Worm (Caenorhabditis elegans): ENCODE measurements around the gene F31B12.4.

F31B12.4 gene

DNA sequence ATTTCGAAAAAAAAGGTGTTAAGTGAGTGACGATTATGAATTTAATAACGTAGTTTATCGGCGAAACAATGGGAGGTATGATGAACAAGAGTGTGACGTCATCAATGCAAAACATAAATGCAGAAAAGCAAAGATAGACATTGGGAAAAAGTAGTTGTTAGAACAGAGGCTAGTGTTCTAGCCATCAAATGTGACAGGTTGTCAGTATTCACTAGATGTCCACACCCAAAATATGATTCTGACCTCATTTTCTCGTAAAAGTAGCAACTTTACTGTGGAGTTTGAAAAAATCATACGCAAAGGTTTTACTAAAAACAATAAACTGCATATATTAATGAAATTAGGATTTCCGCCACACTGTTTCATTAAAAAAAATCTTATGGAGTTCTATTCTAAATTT is 46.7 kb downstream of the F31B12.4 start:
- TF ChIP-seq ztf-28 (GFP tag; IDR thresholded peaks at IDR 0.05) (no peak), snpc-1.1 (tag; optimal IDR thresholded peaks at IDR 0.05; ENCODE audit: insufficient read depth) (no peak), ceh-91 (GFP tag; IDR thresholded peaks at IDR 0.05) (no peak), cebp-1 (GFP tag; IDR thresholded peaks at IDR 0.05) (no peak), cebp-1 (tag; optimal IDR thresholded peaks at IDR 0.05) (no peak), hsf-1 (GFP tag; IDR thresholded peaks at IDR 0.05) (no peak), him-1 (tag; optimal IDR thresholded peaks at IDR 0.05) (no peak), gei-17 (GFP tag; optimal IDR thresholded peaks at IDR 0.05) (no peak), ztf-26 (tag; optimal IDR thresholded peaks at IDR 0.05) (no peak), snpc-3.4 (tag; optimal IDR thresholded peaks at IDR 0.05) (no peak), rec-8 (tag; optimal IDR thresholded peaks at IDR 0.05) (no peak), rcor-1 (GFP tag; IDR thresholded peaks at IDR 0.05) (no peak), B0336.3 (GFP tag; IDR thresholded peaks at IDR 0.05) (no peak), T07F8.4 (tag; optimal IDR thresholded peaks at IDR 0.05) (no peak), attf-3 (GFP tag; conservative IDR thresholded peaks at IDR 0.05) (no peak), dpff-1 (tag; optimal IDR thresholded peaks at IDR 0.05) (no peak), F55B11.4 (tag; optimal IDR thresholded peaks at IDR 0.05; ENCODE audit: borderline replicate concordance, insufficient read depth) (no peak), sptf-2 (GFP tag; optimal IDR thresholded peaks at IDR 0.05) (no peak), F37B4.10 (GFP tag; IDR thresholded peaks at IDR 0.05) (no peak), egl-18 (GFP tag; IDR thresholded peaks at IDR 0.05) (no peak), C17E4.6 (GFP tag; IDR thresholded peaks at IDR 0.05) (no peak)

DNA sequence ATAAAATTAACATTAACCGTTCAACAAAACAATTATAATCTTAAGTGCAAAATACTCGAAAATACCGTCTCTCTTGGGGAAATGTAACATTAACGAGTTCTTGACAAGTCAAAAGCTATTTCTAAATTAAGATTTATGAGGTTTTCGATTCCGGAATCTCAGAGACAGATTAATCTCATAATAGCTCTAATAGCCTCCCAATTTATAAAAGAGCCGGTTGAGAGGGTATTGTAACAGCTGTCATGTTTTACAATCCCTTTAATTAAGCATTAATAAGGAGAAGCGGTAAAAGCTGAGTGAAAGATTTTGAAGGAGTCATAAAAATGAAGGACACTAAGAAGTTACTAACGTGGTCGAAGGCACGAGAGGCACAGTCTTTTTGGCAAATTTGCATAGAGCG is 47.2 kb downstream of the F31B12.4 start:
- TF ChIP-seq rcor-1 (GFP tag; IDR thresholded peaks at IDR 0.05), result no peak
- TF ChIP-seq unc-130 (GFP tag; optimal IDR thresholded peaks at IDR 0.05), result no peak
- TF ChIP-seq mel-28 (tag; optimal IDR thresholded peaks at IDR 0.05; ENCODE audit: borderline replicate concordance), result no peak
- TF ChIP-seq hsf-1 (GFP tag; IDR thresholded peaks at IDR 0.05), result no peak
- no peak for TF ChIP-seq mcd-1 (GFP tag; IDR thresholded peaks at IDR 0.05)
- TF ChIP-seq mes-4 (tag; optimal IDR thresholded peaks at IDR 0.05), result no peak
- no peak for TF ChIP-seq unc-62 (GFP tag; optimal IDR thresholded peaks at IDR 0.05)
- TF ChIP-seq nhr-120 (GFP tag; IDR thresholded peaks at IDR 0.05), result no peak
- no peak for TF ChIP-seq atf-7 (tag; optimal IDR thresholded peaks at IDR 0.05)
- TF ChIP-seq nfya-1 (tag; optimal IDR thresholded peaks at IDR 0.05; ENCODE audit: borderline replicate concordance, insufficient read depth), result no peak
- TF ChIP-seq T07F8.4 (tag; optimal IDR thresholded peaks at IDR 0.05), result no peak
- TF ChIP-seq hlh-26 (GFP tag; conservative IDR thresholded peaks at IDR 0.05), result no peak
- no peak for TF ChIP-seq rpc-1 (optimal IDR thresholded peaks at IDR 0.05)
- no peak for TF ChIP-seq rpc-1 (tag; optimal IDR thresholded peaks at IDR 0.05)
- TF ChIP-seq snpc-3.4 (tag; optimal IDR thresholded peaks at IDR 0.05), result no peak
- no peak for TF ChIP-seq tbp1 (GFP tag; optimal IDR thresholded peaks at IDR 0.05)
- no peak for TF ChIP-seq xnd-1 (tag; optimal IDR thresholded peaks at IDR 0.05)
- TF ChIP-seq K12H6.12 (tag; optimal IDR thresholded peaks at IDR 0.05), result no peak

DNA sequence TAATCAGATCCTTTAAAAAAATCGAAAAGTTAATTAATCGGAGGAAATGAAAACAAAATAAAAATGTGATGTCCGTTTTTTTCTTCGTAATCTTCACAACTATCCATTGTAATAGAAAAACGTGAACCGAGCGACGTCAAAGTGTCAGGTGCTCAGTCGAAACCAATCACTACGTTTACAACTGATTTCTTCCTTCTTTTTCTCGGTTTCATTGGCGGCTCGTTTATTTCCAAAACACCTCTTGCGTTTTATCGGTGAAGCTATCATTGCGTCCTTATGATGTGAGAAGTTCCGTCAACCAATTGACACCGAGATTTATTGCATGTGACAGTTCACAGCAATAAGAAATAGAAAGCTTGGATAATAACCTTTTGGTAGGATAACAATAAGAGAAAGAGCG is 48.7 kb downstream of the F31B12.4 start:
- TF ChIP-seq Y95B8A.8 (GFP tag; IDR thresholded peaks at IDR 0.05) (no peak), nhr-80 (tag; optimal IDR thresholded peaks at IDR 0.05) (no peak), F33H1.4 (GFP tag; IDR thresholded peaks at IDR 0.05) (no peak), T26A5.8 (tag; optimal IDR thresholded peaks at IDR 0.05) (no peak), let-526 (GFP tag; IDR thresholded peaks at IDR 0.05) (no peak), F10E7.11 (tag; optimal IDR thresholded peaks at IDR 0.05) (no peak), snpc-1.3 (tag; optimal IDR thresholded peaks at IDR 0.05; ENCODE audit: insufficient read depth) (no peak), lin-54 (GFP tag; optimal IDR thresholded peaks at IDR 0.05) (no peak), lag-1 (GFP tag; IDR thresholded peaks at IDR 0.05) (no peak), him-1 (tag; optimal IDR thresholded peaks at IDR 0.05) (no peak), T07F8.4 (tag; optimal IDR thresholded peaks at IDR 0.05) (no peak), nhr-120 (GFP tag; IDR thresholded peaks at IDR 0.05) (no peak), Y53G8AR.9 (GFP tag; conservative IDR thresholded peaks at IDR 0.05) (no peak), Y56A3A.18 (GFP tag; IDR thresholded peaks at IDR 0.05) (no peak), nfyb-1 (GFP tag; IDR thresholded peaks at IDR 0.05) (no peak), xnd-1 (tag; optimal IDR thresholded peaks at IDR 0.05) (no peak), ccch-3 (GFP tag; optimal IDR thresholded peaks at IDR 0.05) (no peak)
